Worm (Caenorhabditis elegans) whole organism, young adult: ENCODE data around the gene tra-2.

ENCODE experiments used
- F33H1.4 ChIP-seq: fragments of 200-800 bp; sonication (Bioruptor generic); IDR thresholded peaks from 2 replicates; pipeline ENCODE4 v1.3.6; 2022; ENCODE audit warnings: missing genetic modification reagents, missing genetic modification characterization, missing compliant biosample characterization
- F37B4.10 ChIP-seq: fragments of 200-800 bp; sonication (Bioruptor generic); IDR thresholded peaks from 2 replicates; pipeline ENCODE4 v1.3.6; 2022; ENCODE audit warnings: missing genetic modification characterization, missing compliant biosample characterization
- F52B5.7 ChIP-seq: sonication (generic microtip); optimal IDR thresholded peaks from 2 replicates; lab custom pipeline; 2016; ENCODE audit warnings: mild to moderate bottlenecking, missing genetic modification characterization, missing compliant biosample characterization
- Y53F4B.3 ChIP-seq: fragments of 200-800 bp; sonication (Bioruptor generic); IDR thresholded peaks from 2 replicates; pipeline ENCODE4 v1.3.6; 2022; ENCODE audit warnings: missing genetic modification reagents, missing genetic modification characterization, missing compliant biosample characterization
- ama-1 ChIP-seq, 3 experiments: fragments of 150-350 bp in 1 of 3; sonication (generic microtip) in 2 of 3; optimal IDR thresholded peaks; 2 replicates each; lab custom pipeline; 2014 to 2018; ENCODE audit warnings: missing biosample characterization in 2 of 3, missing genetic modification characterization in 2 of 3, missing genetic modification reagents in 2 of 3
- aptf-3 ChIP-seq: fragments of 200-800 bp; sonication (Bioruptor generic); IDR thresholded peaks from 2 replicates; pipeline ENCODE4 v1.3.6; 2022; ENCODE audit warnings: missing genetic modification characterization, missing compliant biosample characterization
- attf-3 ChIP-seq: fragments of 200-800 bp; sonication (Bioruptor generic); conservative IDR thresholded peaks from 2 replicates; pipeline ENCODE4 v1.3.6; 2022; ENCODE audit warnings: missing genetic modification reagents, missing genetic modification characterization, missing compliant biosample characterization
- efl-1 ChIP-seq: fragments of 150-350 bp; optimal IDR thresholded peaks from 2 replicates; lab custom pipeline; 2014; ENCODE audit warnings: missing biosample characterization, missing genetic modification reagents, missing genetic modification characterization
- egl-44 ChIP-seq: fragments of 200-800 bp; sonication (Bioruptor generic); IDR thresholded peaks from 2 replicates; pipeline ENCODE4 v1.3.6; 2022; ENCODE audit warnings: missing genetic modification reagents, missing genetic modification characterization, missing compliant biosample characterization
- rpc-1 ChIP-seq, 2 experiments: fragments of 150-350 bp in 1 of 2; sonication (generic microtip) in 1 of 2; optimal IDR thresholded peaks; 2 replicates each; lab custom pipeline; 2014 to 2018; ENCODE audit warnings: missing biosample characterization in 1 of 2, missing genetic modification characterization in 1 of 2, missing genetic modification reagents in 1 of 2, missing genotype in 1 of 2
- unc-130 ChIP-seq: sonication (generic microtip); optimal IDR thresholded peaks from 2 replicates; lab custom pipeline; 2016; ENCODE audit warnings: missing genetic modification reagents, missing genetic modification characterization, missing compliant biosample characterization

- TF ChIP-seq egl-44 (GFP tag; lab: Robert Waterston, UW) (no peak), F33H1.4 (GFP tag; lab: Robert Waterston, UW) (no peak), efl-1 (GFP tag; lab: Kevin White, UChicago) (no peak), ama-1 (optimal IDR thresholded peaks at IDR 0.05; lab: Kevin White, UChicago) (no peak), ama-1 (GFP tag; optimal IDR thresholded peaks at IDR 0.05; lab: Kevin White, UChicago) (no peak), attf-3 (GFP tag; lab: Robert Waterston, UW) (no peak), aptf-3 (no peak), Y53F4B.3 (GFP tag; lab: Robert Waterston, UW) (no peak), F37B4.10 (GFP tag; lab: Robert Waterston, UW) (no peak), rpc-1 (optimal IDR thresholded peaks at IDR 0.05; lab: Kevin White, UChicago) (no peak), rpc-1 (tag; optimal IDR thresholded peaks at IDR 0.05; lab: Kevin White, UChicago) (no peak), F52B5.7 (tag; lab: Kevin White, UChicago) (no peak), unc-130 (GFP tag; lab: Kevin White, UChicago) (no peak)
Measured at ce11 chrII:6934729-6935128, 30.7 kb downstream of the tra-2 start.
